Worm (Caenorhabditis elegans) whole organism, late embryonic: Measurements from ENCODE around the gene C30E1.4.

Experiments
- F13H6.1 ChIP-seq: sonication (generic microtip); optimal IDR thresholded peaks from 2 replicates; lab custom pipeline; 2016; ENCODE audit warnings: missing genetic modification characterization, missing compliant biosample characterization
- ceh-30 ChIP-seq: fragments of 150-350 bp; optimal IDR thresholded peaks from 2 replicates; lab custom pipeline; 2014; ENCODE audit warnings: missing biosample characterization, missing genetic modification characterization
- ceh-48 ChIP-seq: sonication (generic microtip); optimal IDR thresholded peaks from 2 replicates; lab custom pipeline; 2016; ENCODE audit warnings: missing genetic modification characterization, inconsistent platforms, missing compliant biosample characterization
- dve-1 ChIP-seq: sonication (generic microtip); optimal IDR thresholded peaks from 2 replicates; lab custom pipeline; 2017; ENCODE audit warnings: antibody characterized with exemption, mild to moderate bottlenecking, missing genetic modification characterization, missing compliant biosample characterization
- ets-4 ChIP-seq: sonication (generic microtip); optimal IDR thresholded peaks from 2 replicates; lab custom pipeline; 2016; ENCODE audit warnings: missing genetic modification characterization, missing compliant biosample characterization
- fkh-10 ChIP-seq: fragments of 150-350 bp; optimal IDR thresholded peaks from 2 replicates; lab custom pipeline; 2014; ENCODE audit warnings: missing biosample characterization, missing genetic modification reagents, missing genetic modification characterization
- gmeb-2 ChIP-seq: sonication (generic microtip); optimal IDR thresholded peaks from 2 replicates; lab custom pipeline; 2016; ENCODE audit warnings: missing genetic modification characterization, inconsistent platforms, missing compliant biosample characterization
- hlh-6 ChIP-seq: sonication (generic microtip); optimal IDR thresholded peaks from 2 replicates; lab custom pipeline; 2016; ENCODE audit warnings: missing genotype, missing genetic modification characterization, missing compliant biosample characterization
- pha-4 ChIP-seq: fragments of 150-350 bp; optimal IDR thresholded peaks from 2 replicates; lab custom pipeline; 2018; ENCODE audit warnings: missing biosample characterization, missing genetic modification reagents, missing genetic modification characterization
- sox-4 ChIP-seq: sonication (generic microtip); optimal IDR thresholded peaks from 2 replicates; lab custom pipeline; 2017; ENCODE audit warnings: mild to moderate bottlenecking, missing genetic modification characterization, inconsistent platforms, missing compliant biosample characterization
- zip-5 ChIP-seq: sonication (generic microtip); optimal IDR thresholded peaks from 2 replicates; lab custom pipeline; 2016; ENCODE audit warnings: missing genetic modification characterization, missing compliant biosample characterization

- TF ChIP-seq hlh-6, result no peak
- no peak for TF ChIP-seq gmeb-2 (tag; lab: Kevin White, UChicago)
- TF ChIP-seq dve-1 (tag; lab: Kevin White, UChicago), result no peak
- no peak for TF ChIP-seq F13H6.1 (tag; lab: Kevin White, UChicago)
- TF ChIP-seq zip-5 (tag; lab: Kevin White, UChicago), result no peak
- TF ChIP-seq fkh-10, result no peak
- TF ChIP-seq ceh-48 (tag; lab: Kevin White, UChicago), result no peak
- TF ChIP-seq ceh-30 (tag; lab: Kevin White, UChicago), result no peak
- no peak for TF ChIP-seq pha-4
- no peak for TF ChIP-seq ets-4 (tag; lab: Kevin White, UChicago)
- no peak for TF ChIP-seq sox-4 (tag; lab: Kevin White, UChicago)
Observed at ce11 chrX:16923636-16924035, at the start of gene C30E1.4.
